Worm (Caenorhabditis elegans) whole organism, midembryonic: ENCODE data around the gene srw-72.
"Not testable (repeated sequence)": the region's sequence is repeated elsewhere in the genome, so short reads cannot be mapped to it uniquely, and the experiment has no call there.

Experiments
- cog-1 ChIP-seq: sonication (generic microtip); optimal IDR thresholded peaks from 2 replicates; lab custom pipeline; 2016; ENCODE audit warnings: missing genetic modification characterization, missing compliant biosample characterization
- klf-2 ChIP-seq: fragments of 200-800 bp; sonication (Bioruptor generic); conservative IDR thresholded peaks from 2 replicates; pipeline ENCODE4 v1.3.6; 2022; ENCODE audit warnings: missing genetic modification reagents, missing genetic modification characterization, missing compliant biosample characterization
- med-1 ChIP-seq: sonication (generic microtip); optimal IDR thresholded peaks from 2 replicates; lab custom pipeline; 2017; ENCODE audit warnings: missing genetic modification characterization, mild to moderate bottlenecking, missing compliant biosample characterization, antibody characterized with exemption, missing genetic modification reagents; ENCODE audit not compliant: insufficient read depth
- tab-1 ChIP-seq: fragments of 200-800 bp; sonication (Bioruptor generic); IDR thresholded peaks from 2 replicates; pipeline ENCODE4 v1.3.6; 2022; ENCODE audit warnings: missing genetic modification characterization, missing compliant biosample characterization

ce11 chrV:17456197-17456596 is 10.7 kb upstream of the srw-72 start, which contains the start of gene srh-203:
- not testable (repeated sequence) for TF ChIP-seq klf-2 (GFP tag; lab: Robert Waterston, UW); cog-1 (tag; lab: Kevin White, UChicago); med-1; tab-1 (GFP tag; lab: Robert Waterston, UW)
